Worm (Caenorhabditis elegans): ENCODE measurements around the gene F28A10.13.
"Not testable (repeated sequence)": the region's sequence is repeated elsewhere in the genome, so short reads cannot be mapped to it uniquely, and the experiment has no call there.

F28A10.13 gene

ce11 chrII:843971-844370 lies 4.6 kb upstream of the F28A10.13 start, which contains the start of gene F28A10.4:
Gene F28A10.4 (plus strand): TSS chrII:844271.
- no peak for TF ChIP-seq pha-4 (tag; optimal IDR thresholded peaks at IDR 0.05)
- TF ChIP-seq unc-39 (tag; optimal IDR thresholded peaks at IDR 0.05): no peak

- TF ChIP-seq lsy-2 (tag; optimal IDR thresholded peaks at IDR 0.05) (no peak), tbx-8 (GFP tag; optimal IDR thresholded peaks at IDR 0.05) (no peak), lin-13 (tag; optimal IDR thresholded peaks at IDR 0.05) (no peak), elt-3 (tag; optimal IDR thresholded peaks at IDR 0.05) (no peak), mep-1 (tag; optimal IDR thresholded peaks at IDR 0.05) (no peak), nhr-12 (tag; optimal IDR thresholded peaks at IDR 0.05) (no peak), nhr-2 (tag; optimal IDR thresholded peaks at IDR 0.05) (no peak), ceh-43 (GFP tag; optimal IDR thresholded peaks at IDR 0.05) (no peak), nhr-237 (tag; optimal IDR thresholded peaks at IDR 0.05) (no peak), sem-2 (GFP tag; optimal IDR thresholded peaks at IDR 0.05) (no peak), unc-62 (GFP tag; optimal IDR thresholded peaks at IDR 0.05) (no peak), pha-4 (tag; optimal IDR thresholded peaks at IDR 0.05) (no peak), bed-3 (GFP tag; optimal IDR thresholded peaks at IDR 0.05) (no peak)
These were observed 3.0 kb upstream of the F28A10.13 start, which contains the start of gene F28A10.7 for ce11 chrII:845618-846017. Gene F28A10.7 (minus strand): TSS chrII:845718.

- not testable (repeated sequence) for TF ChIP-seq hlh-1, mep-1, nhr-28 (tag; optimal IDR thresholded peaks at IDR 0.05)
These were observed 2.0 kb downstream of the F28A10.13 start, which contains the start of gene F28A10.5 for ce11 chrII:850567-850966. Gene F28A10.5 (minus strand): TSS chrII:850667.

ce11 chrII:861564-861963 lies 13.0 kb downstream of the F28A10.13 start, which contains the start of gene Y46B2A.4:
Gene Y46B2A.4 (plus strand): TSS chrII:861864.
- TF ChIP-seq elt-1 (tag; optimal IDR thresholded peaks at IDR 0.05; ENCODE audit: borderline replicate concordance, insufficient read depth) (no peak), ces-1 (GFP tag; optimal IDR thresholded peaks at IDR 0.05) (no peak), ham-2 (GFP tag; optimal IDR thresholded peaks at IDR 0.05) (no peak), nhr-28 (tag; optimal IDR thresholded peaks at IDR 0.05) (no peak), flh-1 (GFP tag; optimal IDR thresholded peaks at IDR 0.05) (no peak), lsy-2 (tag; optimal IDR thresholded peaks at IDR 0.05) (no peak), sem-2 (GFP tag; optimal IDR thresholded peaks at IDR 0.05) (no peak), elt-3 (tag; optimal IDR thresholded peaks at IDR 0.05) (no peak), unc-62 (GFP tag; optimal IDR thresholded peaks at IDR 0.05) (no peak), hlh-1 (tag; optimal IDR thresholded peaks at IDR 0.05) (no peak), nhr-12 (tag; optimal IDR thresholded peaks at IDR 0.05) (no peak), nhr-237 (tag; optimal IDR thresholded peaks at IDR 0.05) (no peak), zip-8 (tag; optimal IDR thresholded peaks at IDR 0.05) (no peak), ztf-11 (tag; optimal IDR thresholded peaks at IDR 0.05) (no peak)

- TF ChIP-seq sptf-1 (tag; optimal IDR thresholded peaks at IDR 0.05) (no peak), elt-3 (tag; optimal IDR thresholded peaks at IDR 0.05) (no peak), cnd-1 (tag; optimal IDR thresholded peaks at IDR 0.05) (no peak), ceh-39 (tag; optimal IDR thresholded peaks at IDR 0.05) (no peak), ces-1 (GFP tag; optimal IDR thresholded peaks at IDR 0.05) (no peak)
These were observed 18.2 kb downstream of the F28A10.13 start, which contains the start of gene Y46B2A.3 for ce11 chrII:866801-867200. Gene Y46B2A.3 (minus strand): TSS chrII:866901.

ce11 chrII:868240-868864 lies 19.7 kb downstream of the F28A10.13 start, which contains the start of gene fbxc-51:
Gene fbxc-51 (plus strand): TSS chrII:868814.
- TF ChIP-seq cnd-1 (tag; optimal IDR thresholded peaks at IDR 0.05) (peak; percentile 94), nhr-2 (tag; optimal IDR thresholded peaks at IDR 0.05) (peak; percentile 71), lin-32 (GFP tag; optimal IDR thresholded peaks at IDR 0.05) (peak; percentile 18), unc-62 (GFP tag; optimal IDR thresholded peaks at IDR 0.05) (no peak)

- no peak for TF ChIP-seq ztf-11 (tag; optimal IDR thresholded peaks at IDR 0.05)
- TF ChIP-seq mab-5 (tag; optimal IDR thresholded peaks at IDR 0.05): no peak
- no peak for TF ChIP-seq mep-1 (tag; optimal IDR thresholded peaks at IDR 0.05)
- no peak for TF ChIP-seq cnd-1 (tag; optimal IDR thresholded peaks at IDR 0.05)
These were observed 20.7 kb downstream of the F28A10.13 start for ce11 chrII:869316-869715.

Measured in whole organism, mixed stage, embryonic.